Worm (Caenorhabditis elegans) whole organism, L4/young adult: Measurements from ENCODE around the gene dyla-1.

ENCODE experiments used
- dao-5 ChIP-seq: sonication (generic microtip); optimal IDR thresholded peaks from 2 replicates; lab custom pipeline; 2016; ENCODE audit warnings: missing genotype, missing genetic modification characterization, moderate library complexity, missing compliant biosample characterization
- him-1 ChIP-seq: sonication (generic microtip); optimal IDR thresholded peaks from 2 replicates; lab custom pipeline; 2016; ENCODE audit warnings: missing genotype, missing genetic modification reagents, missing genetic modification characterization, missing compliant biosample characterization

- no peak for TF ChIP-seq him-1 (tag; lab: Kevin White, UChicago)
- TF ChIP-seq dao-5 (tag; lab: Kevin White, UChicago): no peak
These were observed 25.9 kb upstream of the dyla-1 start for ce11 chrX:16814913-16815312.
